Fruit fly (Drosophila melanogaster) whole organism, pupa: ENCODE results near the gene laza.

Experiments
- CG10348 ChIP-seq: fragments of 200-800 bp; sonication (Bioruptor generic); IDR thresholded peaks from 2 replicates; pipeline ENCODE4 v1.3.6; 2022; ENCODE audit warnings: missing biosample characterization, missing genetic modification characterization
- CG12605 ChIP-seq: fragments of 200-800 bp; sonication (Bioruptor generic); IDR thresholded peaks from 2 replicates; pipeline ENCODE4 v1.3.6; 2022; ENCODE audit warnings: missing biosample characterization, missing genetic modification characterization
- CG13204 ChIP-seq: fragments of 200-800 bp; sonication (Bioruptor generic); optimal IDR thresholded peaks from 2 replicates; lab custom pipeline; 2018; ENCODE audit warnings: missing biosample characterization, mild to moderate bottlenecking, missing genetic modification characterization, moderate library complexity
- D1 ChIP-seq: fragments of 200-800 bp; sonication (Bioruptor generic); optimal IDR thresholded peaks from 2 replicates; lab custom pipeline; 2018; ENCODE audit warnings: missing biosample characterization, mild to moderate bottlenecking, missing genetic modification characterization, moderate library complexity

dm6 chr3L:22424711-22425110 is 36.2 kb downstream of the laza start:
- TF ChIP-seq D1 (tag; lab: Kevin White, UChicago) (no peak), CG12605 (GFP tag; lab: Robert Waterston, UW) (no peak), CG10348 (no peak), CG13204 (GFP tag; lab: Kevin White, UChicago) (no peak)
